Fruit fly (Drosophila melanogaster) whole organism, embryonic: ENCODE results near the gene frj.

ENCODE experiments used
- Atf6 ChIP-seq: fragments of 200-800 bp; sonication (Bioruptor generic); IDR thresholded peaks from 2 replicates; pipeline ENCODE4 v1.3.6; 2022; ENCODE audit warnings: missing biosample characterization, missing genetic modification characterization
- BEAF-32 ChIP-seq: fragments of 200-800 bp; sonication (Bioruptor generic); optimal IDR thresholded peaks from 3 replicates; lab custom pipeline; 2017; ENCODE audit warnings: missing biosample characterization, missing genetic modification characterization, mild to moderate bottlenecking, moderate library complexity, missing genetic modification reagents
- Bdp1 ChIP-seq: fragments of 200-800 bp; sonication (Bioruptor generic); optimal IDR thresholded peaks from 3 replicates; lab custom pipeline; 2016; ENCODE audit warnings: missing biosample characterization, missing genetic modification characterization
- Bgb ChIP-seq: fragments of 200-800 bp; sonication (Bioruptor generic); IDR thresholded peaks from 2 replicates; pipeline ENCODE4 v1.3.6; 2022; ENCODE audit warnings: missing biosample characterization, missing genetic modification characterization; ENCODE audit not compliant: partially characterized antibody
- CG10543 ChIP-seq: fragments of 200-800 bp; sonication (Bioruptor generic); optimal IDR thresholded peaks from 3 replicates; lab custom pipeline; 2017; ENCODE audit warnings: missing biosample characterization, mild to moderate bottlenecking, missing genetic modification characterization, moderate library complexity
- CG12299 ChIP-seq: fragments of 200-800 bp; sonication (Bioruptor generic); optimal IDR thresholded peaks from 2 replicates; lab custom pipeline; 2018; ENCODE audit warnings: missing biosample characterization, mild to moderate bottlenecking, missing genetic modification characterization
- CG13894 ChIP-seq: fragments of 200-800 bp; sonication (Bioruptor generic); optimal IDR thresholded peaks from 3 replicates; lab custom pipeline; 2018; ENCODE audit warnings: missing biosample characterization, mild to moderate bottlenecking, missing genetic modification characterization, moderate library complexity
- CG17829 ChIP-seq: fragments of 200-800 bp; optimal IDR thresholded peaks from 2 replicates; lab custom pipeline; 2019; ENCODE audit warnings: missing biosample characterization, mild to moderate bottlenecking, missing genetic modification characterization, moderate library complexity
- CG1832 ChIP-seq: fragments of 200-800 bp; sonication (Bioruptor generic); optimal IDR thresholded peaks from 2 replicates; lab custom pipeline; 2017; ENCODE audit warnings: missing biosample characterization, mild to moderate bottlenecking, missing genetic modification characterization, inconsistent platforms
- CG18599 ChIP-seq: fragments of 200-800 bp; sonication (Bioruptor generic); optimal IDR thresholded peaks from 3 replicates; lab custom pipeline; 2017; ENCODE audit warnings: missing biosample characterization, missing genetic modification characterization, mild to moderate bottlenecking, moderate library complexity, missing genetic modification reagents
- CG2678 ChIP-seq: fragments of 200-800 bp; sonication (Bioruptor generic); optimal IDR thresholded peaks from 3 replicates; lab custom pipeline; 2019; ENCODE audit warnings: missing biosample characterization, mild to moderate bottlenecking, missing genetic modification characterization, moderate library complexity
- CG30020 ChIP-seq: fragments of 200-800 bp; optimal IDR thresholded peaks from 2 replicates; lab custom pipeline; 2019; ENCODE audit warnings: missing biosample characterization, mild to moderate bottlenecking, missing genetic modification characterization, moderate library complexity
- CG34422 ChIP-seq: fragments of 200-800 bp; sonication (Bioruptor generic); IDR thresholded peaks from 3 replicates; pipeline ENCODE4 v1.3.6; 2022; ENCODE audit warnings: missing biosample characterization, missing genetic modification characterization
- CG4328 ChIP-seq: fragments of 200-800 bp; sonication (Bioruptor generic); optimal IDR thresholded peaks from 3 replicates; lab custom pipeline; 2017; ENCODE audit warnings: missing biosample characterization, missing genetic modification reagents, missing genetic modification characterization
- CG4730 ChIP-seq: fragments of 200-800 bp; sonication (Bioruptor generic); IDR thresholded peaks from 2 replicates; pipeline ENCODE4 v1.3.6; 2022; ENCODE audit warnings: missing biosample characterization, missing genetic modification characterization
- CG6813 ChIP-seq: fragments of 200-800 bp; sonication (Bioruptor generic); optimal IDR thresholded peaks from 2 replicates; lab custom pipeline; 2017; ENCODE audit warnings: missing biosample characterization, missing genetic modification characterization, mild to moderate bottlenecking, moderate library complexity, missing genetic modification reagents
- CG7271 ChIP-seq: fragments of 200-800 bp; sonication (Bioruptor generic); optimal IDR thresholded peaks from 2 replicates; lab custom pipeline; 2018; ENCODE audit warnings: missing biosample characterization, mild to moderate bottlenecking, missing genetic modification characterization, moderate library complexity
- CG8924 ChIP-seq: fragments of 200-800 bp; optimal IDR thresholded peaks from 3 replicates; lab custom pipeline; 2019; ENCODE audit warnings: missing biosample characterization, mild to moderate bottlenecking, missing genetic modification characterization, moderate library complexity
- CG9932 ChIP-seq: fragments of 200-800 bp; sonication (Bioruptor generic); IDR thresholded peaks from 2 replicates; pipeline ENCODE4 v1.3.6; 2022; ENCODE audit warnings: missing biosample characterization, missing genetic modification characterization
- Dbx ChIP-seq: fragments of 200-800 bp; sonication (Bioruptor generic); IDR thresholded peaks from 3 replicates; pipeline ENCODE4 v1.3.6; 2022; ENCODE audit warnings: missing biosample characterization, missing genetic modification characterization
- Dll ChIP-seq: fragments of 200-800 bp; sonication (Bioruptor generic); IDR thresholded peaks from 4 replicates; pipeline ENCODE4 v1.3.6; 2022; ENCODE audit warnings: missing biosample characterization, missing genetic modification characterization; ENCODE audit not compliant: partially characterized antibody
- E2f2 ChIP-seq: fragments of 200-800 bp; sonication (Bioruptor generic); IDR thresholded peaks from 2 replicates; pipeline ENCODE4 v1.3.6; 2022; ENCODE audit warnings: missing biosample characterization, missing genetic modification characterization
- Hand ChIP-seq: fragments of 200-800 bp; sonication (Bioruptor generic); optimal IDR thresholded peaks from 2 replicates; lab custom pipeline; 2017; ENCODE audit warnings: mild to moderate bottlenecking, missing biosample characterization, missing genetic modification reagents, missing genetic modification characterization
- Hr3 ChIP-seq: fragments of 200-800 bp; sonication (Bioruptor generic); optimal IDR thresholded peaks from 3 replicates; lab custom pipeline; 2016; ENCODE audit warnings: missing biosample characterization, missing genetic modification characterization
- Jarid2 ChIP-seq: fragments of 200-800 bp; sonication (Bioruptor generic); optimal IDR thresholded peaks from 3 replicates; lab custom pipeline; 2017; ENCODE audit warnings: mild to moderate bottlenecking, missing biosample characterization, missing genetic modification reagents, missing genetic modification characterization
- MTF-1 ChIP-seq: fragments of 200-800 bp; sonication (Bioruptor generic); optimal IDR thresholded peaks from 2 replicates; lab custom pipeline; 2018; ENCODE audit warnings: missing biosample characterization, mild to moderate bottlenecking, missing genetic modification characterization, borderline replicate concordance
- Nf-YC ChIP-seq: fragments of 200-800 bp; optimal IDR thresholded peaks from 3 replicates; lab custom pipeline; 2019; ENCODE audit warnings: missing biosample characterization, mild to moderate bottlenecking, missing genetic modification characterization, moderate library complexity
- Opbp ChIP-seq: fragments of 200-800 bp; sonication (Bioruptor generic); IDR thresholded peaks from 3 replicates; pipeline ENCODE4 v1.3.6; 2022; ENCODE audit warnings: missing biosample characterization, missing genetic modification characterization; ENCODE audit not compliant: partially characterized antibody
- PHDP ChIP-seq: fragments of 200-800 bp; sonication (Bioruptor generic); optimal IDR thresholded peaks from 3 replicates; lab custom pipeline; 2018; ENCODE audit warnings: missing biosample characterization, mild to moderate bottlenecking, missing genetic modification characterization, moderate library complexity
- Rx ChIP-seq: fragments of 200-800 bp; sonication (Bioruptor generic); IDR thresholded peaks from 2 replicates; pipeline ENCODE4 v1.3.6; 2022; ENCODE audit warnings: missing biosample characterization, missing genetic modification characterization
- YL-1 ChIP-seq: fragments of 200-800 bp; sonication (Bioruptor generic); optimal IDR thresholded peaks from 3 replicates; lab custom pipeline; 2017; ENCODE audit warnings: missing biosample characterization, mild to moderate bottlenecking, missing genetic modification characterization
- bsh ChIP-seq, 2 experiments: fragments of 200-800 bp; sonication (Bioruptor generic); optimal IDR thresholded peaks; 2 replicates each; lab custom pipeline; 2017 to 2018; ENCODE audit warnings: mild to moderate bottlenecking in 2 of 2, missing biosample characterization in 2 of 2, missing genetic modification characterization in 2 of 2, moderate library complexity in 1 of 2
- cad ChIP-seq: fragments of >200 bp; optimal IDR thresholded peaks from 2 replicates; lab custom pipeline; 2017; ENCODE audit warnings: missing biosample characterization, missing genetic modification characterization
- chinmo ChIP-seq: fragments of 200-800 bp; sonication (Bioruptor generic); IDR thresholded peaks from 4 replicates; pipeline ENCODE4 v1.3.6; 2022; ENCODE audit warnings: missing biosample characterization, missing genetic modification characterization; ENCODE audit not compliant: partially characterized antibody
- crp ChIP-seq, 2 experiments: fragments of 200-800 bp; sonication (Bioruptor generic); optimal IDR thresholded peaks; 2 replicates in 1 of 2; 3 replicates in 1 of 2; lab custom pipeline; 2017; ENCODE audit warnings: missing biosample characterization in 2 of 2, missing genetic modification characterization in 2 of 2, mild to moderate bottlenecking in 1 of 2, moderate library complexity in 1 of 2
- dmrt99B ChIP-seq: fragments of 200-800 bp; sonication (Bioruptor generic); optimal IDR thresholded peaks from 2 replicates; lab custom pipeline; 2018; ENCODE audit warnings: missing biosample characterization, mild to moderate bottlenecking, missing genetic modification characterization, moderate library complexity
- exex ChIP-seq: fragments of 200-800 bp; sonication (Bioruptor generic); optimal IDR thresholded peaks from 4 replicates; lab custom pipeline; 2018; ENCODE audit warnings: missing biosample characterization, mild to moderate bottlenecking, missing genetic modification characterization, moderate library complexity
- ftz-f1 ChIP-seq: fragments of 200-800 bp; sonication (Bioruptor generic); optimal IDR thresholded peaks from 2 replicates; lab custom pipeline; 2016; ENCODE audit warnings: missing biosample characterization, missing genetic modification characterization
- gcm ChIP-seq: fragments of 200-800 bp; sonication (Bioruptor generic); optimal IDR thresholded peaks from 2 replicates; lab custom pipeline; 2019; ENCODE audit warnings: missing biosample characterization, mild to moderate bottlenecking, missing genetic modification characterization, moderate library complexity
- h ChIP-seq: fragments of >200 bp; optimal IDR thresholded peaks from 2 replicates; lab custom pipeline; 2017
- kah ChIP-seq: fragments of 200-800 bp; sonication (Bioruptor generic); optimal IDR thresholded peaks from 2 replicates; lab custom pipeline; 2018; ENCODE audit warnings: missing biosample characterization, mild to moderate bottlenecking, missing genetic modification characterization
- lab ChIP-seq: fragments of 200-800 bp; sonication (Bioruptor generic); optimal IDR thresholded peaks from 3 replicates; lab custom pipeline; 2017; ENCODE audit warnings: missing biosample characterization, missing genetic modification characterization, mild to moderate bottlenecking, moderate library complexity, missing genetic modification reagents
- mirr ChIP-seq: fragments of 200-800 bp; sonication (Bioruptor generic); optimal IDR thresholded peaks from 3 replicates; lab custom pipeline; 2018; ENCODE audit warnings: missing biosample characterization, mild to moderate bottlenecking, missing genetic modification characterization
- pb ChIP-seq: fragments of 200-800 bp; sonication (Bioruptor generic); optimal IDR thresholded peaks from 3 replicates; lab custom pipeline; 2016; ENCODE audit warnings: missing biosample characterization, missing genetic modification characterization
- sd ChIP-seq: fragments of 200-800 bp; sonication (Bioruptor generic); optimal IDR thresholded peaks from 3 replicates; lab custom pipeline; 2018; ENCODE audit warnings: missing biosample characterization, mild to moderate bottlenecking, missing genetic modification characterization, moderate library complexity
- so ChIP-seq: fragments of 200-800 bp; sonication (Bioruptor generic); IDR thresholded peaks from 3 replicates; pipeline ENCODE4 v1.3.6; 2022; ENCODE audit warnings: missing biosample characterization, missing genetic modification characterization
- unc-4 ChIP-seq: fragments of 200-800 bp; sonication (Bioruptor generic); IDR thresholded peaks from 2 replicates; pipeline ENCODE4 v1.3.6; 2022; ENCODE audit warnings: missing biosample characterization, missing genetic modification characterization; ENCODE audit not compliant: partially characterized antibody
- zen2 ChIP-seq: fragments of 200-800 bp; sonication (Bioruptor generic); IDR thresholded peaks from 3 replicates; pipeline ENCODE4 v1.3.6; 2022; ENCODE audit warnings: missing biosample characterization, missing genetic modification characterization; ENCODE audit not compliant: partially characterized antibody

The frj gene

DNA sequence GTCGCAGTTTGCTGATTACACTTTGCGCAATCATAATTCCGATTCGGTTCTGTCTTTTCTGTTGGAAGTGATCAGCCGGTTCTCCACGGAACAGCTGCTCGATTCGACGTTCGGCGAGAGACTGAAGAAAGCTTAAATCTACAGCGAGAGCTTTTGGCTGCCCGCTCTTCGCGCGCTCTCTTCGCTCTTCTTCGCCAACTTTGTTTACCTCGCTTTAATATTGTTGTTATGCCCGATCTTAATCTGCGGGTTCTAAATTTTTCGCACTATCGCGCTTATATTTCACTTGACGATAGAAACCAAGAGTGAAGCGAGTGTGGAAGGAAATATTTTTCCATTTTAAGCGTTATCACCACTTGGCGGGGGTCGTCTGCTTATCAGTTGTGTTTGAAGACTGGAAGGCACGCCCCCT, 38.6 kb downstream of the frj start, which contains the start of gene CG9547 (continued):
- TF ChIP-seq bsh (GFP tag; optimal IDR thresholded peaks at IDR 0.05; lab: Kevin White, UChicago) (peak in 1 of 2 experiments; percentile 8), CG1832 (GFP tag; lab: Kevin White, UChicago) (no peak), gcm (GFP tag; lab: Kevin White, UChicago) (peak; percentile 16), CG6813 (GFP tag; lab: Kevin White, UChicago) (peak; percentile 43), Rx (no peak), CG13894 (tag; lab: Kevin White, UChicago) (peak; percentile 44), Hr3 (GFP tag; lab: Kevin White, UChicago) (no peak), exex (peak; percentile 82), CG7271 (tag; lab: Kevin White, UChicago) (no peak), crp (GFP tag; optimal IDR thresholded peaks at IDR 0.05; lab: Kevin White, UChicago) (peak in 1 of 2 experiments; percentile 68), h (no peak), mirr (GFP tag; lab: Kevin White, UChicago) (peak; percentile 79), pb (no peak), CG4328 (no peak), Dbx (GFP tag; lab: Robert Waterston, UW) (peak; percentile 65; the same call in 2 of the 3 replicates), Jarid2 (GFP tag; lab: Kevin White, UChicago) (peak; percentile 84), PHDP (tag; lab: Kevin White, UChicago) (peak; percentile 44), CG8924 (peak; percentile 10), Hand (peak; percentile 40), Nf-YC (tag; lab: Kevin White, UChicago) (peak; percentile 23), ftz-f1 (GFP tag; lab: Kevin White, UChicago) (peak; percentile 25), Atf6 (GFP tag; lab: Robert Waterston, UW) (peak; percentile 14; the same call in 1 of the 2 replicates), cad (GFP tag; lab: Kevin White, UChicago) (no peak), CG4730 (no peak), E2f2 (GFP tag; lab: Robert Waterston, UW) (no peak), kah (GFP tag; lab: Kevin White, UChicago) (no peak), CG30020 (no peak), CG10543 (GFP tag; lab: Kevin White, UChicago) (peak; percentile 70), unc-4 (GFP tag; lab: Robert Waterston, UW) (peak; percentile 46), BEAF-32 (GFP tag; lab: Kevin White, UChicago) (peak; percentile 11), so (GFP tag; lab: Robert Waterston, UW) (peak; percentile 38; the same call in 1 of the 3 replicates), CG2678 (peak; percentile 15), zen2 (GFP tag; lab: Robert Waterston, UW) (peak; percentile 49; the same call in 2 of the 3 replicates), YL-1 (GFP tag; lab: Kevin White, UChicago) (peak; percentile 4), Bdp1 (no peak), Opbp (GFP tag; lab: Robert Waterston, UW) (no peak), Bgb (GFP tag; lab: Robert Waterston, UW) (no peak), CG17829 (tag; lab: Kevin White, UChicago) (peak; percentile 1), CG9932 (GFP tag; lab: Robert Waterston, UW) (peak; percentile 30; the same call in 1 of the 2 replicates), MTF-1 (GFP tag; lab: Kevin White, UChicago) (peak; percentile 5), sd (tag; lab: Kevin White, UChicago) (peak; percentile 93), lab (GFP tag; lab: Kevin White, UChicago) (peak; percentile 54), Dll (GFP tag; lab: Robert Waterston, UW) (peak; percentile 27; the same call in 2 of the 4 replicates), chinmo (GFP tag; lab: Robert Waterston, UW) (peak; percentile 77; the same call in 2 of the 4 replicates), CG34422 (GFP tag; lab: Robert Waterston, UW) (0 out of 3 replicates have a peak, but pooled peaks have one; percentile 31), CG18599 (GFP tag; lab: Kevin White, UChicago) (peak; percentile 27), dmrt99B (no peak), CG12299 (tag; lab: Kevin White, UChicago) (peak; percentile 24)
